Fruit fly (Drosophila melanogaster): ENCODE results near the gene EloA.

The EloA gene

DNA sequence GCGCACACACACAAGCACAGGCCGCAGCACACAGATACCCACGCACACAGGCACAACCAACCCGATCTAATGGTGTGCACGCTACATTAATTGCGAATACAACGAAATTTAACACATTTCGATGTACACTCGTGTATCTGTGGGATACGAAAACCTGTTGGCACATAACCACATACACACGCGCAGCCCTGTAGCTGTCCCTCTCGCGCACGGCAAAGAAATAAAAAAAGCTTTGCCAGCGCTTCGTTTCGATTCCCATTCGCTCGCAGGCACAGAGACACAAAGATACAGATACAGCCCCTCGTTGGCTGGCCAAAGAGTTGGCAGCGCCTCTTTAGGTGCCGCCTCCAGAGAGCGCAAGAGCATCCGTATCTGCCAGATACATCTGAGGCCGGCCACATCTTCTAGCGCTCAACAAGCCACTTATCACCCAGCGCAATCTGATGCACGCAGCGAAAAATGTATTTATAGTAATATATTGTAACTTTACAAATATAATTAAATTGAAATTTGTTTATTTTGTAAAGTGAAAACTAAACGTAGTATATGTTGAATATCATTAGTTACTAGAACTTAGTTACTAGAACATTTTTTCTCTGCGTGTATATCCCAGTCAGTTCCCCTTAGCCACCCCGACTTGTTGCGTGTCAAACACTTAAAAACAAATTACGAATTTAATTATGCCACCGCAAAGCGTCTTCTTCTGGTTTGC lies 41.9 kb downstream of the EloA start (continued):
- TF ChIP-seq CG13123 (GFP tag; optimal IDR thresholded peaks at IDR 0.05) (no peak), her (GFP tag; optimal IDR thresholded peaks at IDR 0.05) (no peak), lmd (GFP tag; IDR thresholded peaks at IDR 0.05) (peak; percentile 59; the same call in 1 of the 2 replicates), nau (GFP tag; optimal IDR thresholded peaks at IDR 0.05) (no peak), nom (GFP tag; optimal IDR thresholded peaks at IDR 0.05) (peak; percentile 66), Lhr (GFP tag; optimal IDR thresholded peaks at IDR 0.05) (no peak), bsh (GFP tag; optimal IDR thresholded peaks at IDR 0.05) (peak; percentile 60 to 81), CG4730 (GFP tag; IDR thresholded peaks at IDR 0.05) (peak; percentile 53; the same call in 1 of the 2 replicates), CG14014 (GFP tag; IDR thresholded peaks at IDR 0.05) (peak; percentile 47; the same call in 1 of the 2 replicates), CG11695 (GFP tag; IDR thresholded peaks at IDR 0.05) (0 out of 3 replicates have a peak, but pooled peaks have one; percentile 54), CG1602 (GFP tag; optimal IDR thresholded peaks at IDR 0.05) (peak; percentile 21), CG3281 (GFP tag; optimal IDR thresholded peaks at IDR 0.05) (no peak), BEAF-32 (GFP tag; optimal IDR thresholded peaks at IDR 0.05) (no peak), chm (GFP tag; IDR thresholded peaks at IDR 0.05) (peak; percentile 26; the same call in 1 of the 2 replicates), CG5953 (GFP tag; IDR thresholded peaks at IDR 0.05) (no peak), insv (GFP tag; optimal IDR thresholded peaks at IDR 0.05) (no peak), Camta (GFP tag; optimal IDR thresholded peaks at IDR 0.05) (no peak), Fer2 (tag; optimal IDR thresholded peaks at IDR 0.05) (no peak), CG7963 (GFP tag; IDR thresholded peaks at IDR 0.05; ENCODE audit: partially characterized antibody) (no peak), Nf-YC (tag; optimal IDR thresholded peaks at IDR 0.05) (peak; percentile 100), CG11456 (GFP tag; IDR thresholded peaks at IDR 0.05) (0 out of 3 replicates have a peak, but pooled peaks have one; percentile 46), PHDP (tag; optimal IDR thresholded peaks at IDR 0.05) (peak; percentile 42), psq (GFP tag; optimal IDR thresholded peaks at IDR 0.05) (no peak), CG16813 (GFP tag; IDR thresholded peaks at IDR 0.05; ENCODE audit: partially characterized antibody) (no peak), dpn (GFP tag; optimal IDR thresholded peaks at IDR 0.05) (peak in 1 of 2 experiments; percentile 19), wor (GFP tag; IDR thresholded peaks at IDR 0.05) (peak; percentile 61), kah (GFP tag; optimal IDR thresholded peaks at IDR 0.05) (no peak), sim (GFP tag; IDR thresholded peaks at IDR 0.05) (peak; percentile 64; the same call in 1 of the 2 replicates), wdn (GFP tag; IDR thresholded peaks at IDR 0.05) (no peak), Dad (GFP tag; optimal IDR thresholded peaks at IDR 0.05) (no peak), CG2202 (tag; optimal IDR thresholded peaks at IDR 0.05) (peak; percentile 33), CG30431 (GFP tag; optimal IDR thresholded peaks at IDR 0.05) (peak; percentile 7), Aef1 (GFP tag; IDR thresholded peaks at IDR 0.05) (peak; percentile 56), Gug (GFP tag; IDR thresholded peaks at IDR 0.05) (peak; percentile 31; the same call in 1 of the 4 replicates), fru (optimal IDR thresholded peaks at IDR 0.05) (no peak), CG10431 (GFP tag; optimal IDR thresholded peaks at IDR 0.05) (no peak), gcm2 (GFP tag; optimal IDR thresholded peaks at IDR 0.05) (no peak), CG6689 (GFP tag; IDR thresholded peaks at IDR 0.05) (peak; percentile 73), CG14441 (GFP tag; IDR thresholded peaks at IDR 0.05) (peak; percentile 55), CG7786 (GFP tag; optimal IDR thresholded peaks at IDR 0.05) (no peak), Dll (GFP tag; IDR thresholded peaks at IDR 0.05; ENCODE audit: partially characterized antibody) (peak; percentile 13; the same call in 1 of the 4 replicates), CG8281 (tag; optimal IDR thresholded peaks at IDR 0.05) (no peak), aop (GFP tag; IDR thresholded peaks at IDR 0.05) (no peak), CG7372 (GFP tag; IDR thresholded peaks at IDR 0.05) (no peak), CG7839 (tag; optimal IDR thresholded peaks at IDR 0.05) (peak; percentile 52), esg (GFP tag; conservative IDR thresholded peaks at IDR 0.05) (no peak; the same call in 1 of the 2 replicates), shn (GFP tag; optimal IDR thresholded peaks at IDR 0.05) (no peak), CG6791 (GFP tag; IDR thresholded peaks at IDR 0.05; ENCODE audit: partially characterized antibody) (no peak), CG1792 (GFP tag; optimal IDR thresholded peaks at IDR 0.05) (no peak), Awh (GFP tag; IDR thresholded peaks at IDR 0.05) (peak; percentile 16; the same call in 1 of the 2 replicates)
